Fruit fly (Drosophila melanogaster) S2 (cell line): ENCODE measurements around the gene Dus4.

Experiments used
- CG8478 ChIP-seq: fragments of >200 bp; optimal IDR thresholded peaks from 2 replicates; lab custom pipeline; 2018
- CTCF ChIP-seq, 2 experiments: fragments of >200 bp; optimal IDR thresholded peaks; 2 replicates each; lab custom pipeline; 2018

DNA sequence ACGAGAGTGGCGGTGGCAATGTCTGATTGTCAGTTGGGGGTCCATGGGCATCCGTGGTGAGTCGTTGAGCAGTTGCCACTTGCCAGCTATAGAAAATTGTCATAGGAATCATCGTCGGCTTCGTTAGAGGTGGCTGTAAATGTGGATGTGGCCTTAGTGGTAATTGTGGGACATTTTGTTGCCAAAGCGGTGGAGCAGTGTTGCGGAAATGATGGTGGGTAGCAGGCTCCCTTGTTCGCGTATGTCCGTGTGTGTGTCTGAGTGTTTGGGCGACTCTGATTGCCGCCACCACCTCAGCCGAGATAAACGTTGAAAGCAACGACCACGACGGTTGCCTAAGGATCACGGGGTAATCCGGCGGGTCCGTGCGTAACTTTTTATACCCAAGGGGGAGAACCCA, 46.0 kb upstream of the Dus4 start:
- no peak for TF ChIP-seq CTCF (optimal IDR thresholded peaks at IDR 0.05; lab: Kevin White, UChicago)
- no peak for TF ChIP-seq CG8478
